Worm (Caenorhabditis elegans) whole organism, L4 larva: ENCODE measurements around the gene cdh-1.

Experiments used
- F37D6.2 ChIP-seq: sonication (generic microtip); optimal IDR thresholded peaks from 2 replicates; lab custom pipeline; 2016; ENCODE audit warnings: mild to moderate bottlenecking, missing genetic modification characterization, missing compliant biosample characterization
- Y105C5A.15 ChIP-seq: fragments of 200-800 bp; sonication (Bioruptor generic); IDR thresholded peaks from 2 replicates; pipeline ENCODE4 v1.3.6; 2022; ENCODE audit warnings: missing genetic modification characterization, missing compliant biosample characterization
- Y48G9A.11 ChIP-seq: fragments of 200-800 bp; sonication (Bioruptor generic); IDR thresholded peaks from 2 replicates; pipeline ENCODE4 v1.3.6; 2022; ENCODE audit warnings: missing genetic modification reagents, missing genetic modification characterization, missing compliant biosample characterization
- ama-1 ChIP-seq: fragments of 150-350 bp; optimal IDR thresholded peaks from 2 replicates; lab custom pipeline; 2014; ENCODE audit warnings: inconsistent platforms, mixed read lengths
- cey-2 ChIP-seq: sonication (generic microtip); optimal IDR thresholded peaks from 3 replicates; lab custom pipeline; 2017; ENCODE audit warnings: missing genetic modification characterization, mild to moderate bottlenecking, missing compliant biosample characterization, antibody characterized with exemption, borderline replicate concordance; ENCODE audit not compliant: insufficient read depth
- dmd-6 ChIP-seq: fragments of 200-800 bp; sonication (Bioruptor generic); IDR thresholded peaks from 2 replicates; pipeline ENCODE4 v1.3.6; 2022; ENCODE audit warnings: missing genetic modification reagents, missing genetic modification characterization, missing compliant biosample characterization
- duxl-1 ChIP-seq: sonication (generic microtip); optimal IDR thresholded peaks from 2 replicates; lab custom pipeline; 2016; ENCODE audit warnings: mild to moderate bottlenecking, missing genetic modification characterization, moderate library complexity, missing compliant biosample characterization; ENCODE audit not compliant: poor library complexity
- fos-1 ChIP-seq: fragments of 150-350 bp; optimal IDR thresholded peaks from 2 replicates; lab custom pipeline; 2014; ENCODE audit warnings: missing biosample characterization, missing genetic modification characterization
- gei-8 ChIP-seq: fragments of 200-800 bp; sonication (Bioruptor generic); optimal IDR thresholded peaks from 2 replicates; lab custom pipeline; 2018; ENCODE audit warnings: mild to moderate bottlenecking, missing genetic modification characterization, missing compliant biosample characterization
- hlh-30 ChIP-seq: sonication (generic microtip); optimal IDR thresholded peaks from 2 replicates; lab custom pipeline; 2017; ENCODE audit warnings: antibody characterized with exemption, mild to moderate bottlenecking, missing genetic modification characterization, missing compliant biosample characterization; ENCODE audit not compliant: insufficient read depth
- jun-1 ChIP-seq: fragments of 150-350 bp; optimal IDR thresholded peaks from 2 replicates; lab custom pipeline; 2014; ENCODE audit warnings: missing biosample characterization, missing genetic modification reagents, missing genetic modification characterization
- lin-13 ChIP-seq: fragments of 150-350 bp; optimal IDR thresholded peaks from 2 replicates; lab custom pipeline; 2014; ENCODE audit warnings: missing biosample characterization, missing genetic modification reagents, missing genetic modification characterization
- lin-39 ChIP-seq: fragments of 150-350 bp; optimal IDR thresholded peaks from 2 replicates; lab custom pipeline; 2014; ENCODE audit warnings: missing biosample characterization, missing genetic modification reagents, missing genetic modification characterization
- lir-3 ChIP-seq: sonication (generic microtip); optimal IDR thresholded peaks from 2 replicates; lab custom pipeline; 2016; ENCODE audit warnings: mild to moderate bottlenecking, missing genetic modification characterization, missing compliant biosample characterization
- mdl-1 ChIP-seq, 2 experiments: fragments of 150-350 bp in 1 of 2; sonication (generic microtip) in 1 of 2; optimal IDR thresholded peaks; 2 replicates each; lab custom pipeline; 2014 to 2017; ENCODE audit warnings: missing biosample characterization in 2 of 2, missing genetic modification characterization in 2 of 2
- mdt-29 ChIP-seq: fragments of 200-800 bp; sonication (Bioruptor generic); IDR thresholded peaks from 2 replicates; pipeline ENCODE4 v1.3.6; 2022; ENCODE audit warnings: missing genetic modification reagents, missing genetic modification characterization, missing compliant biosample characterization
- mep-1 ChIP-seq: fragments of 150-350 bp; sonication (generic microtip); optimal IDR thresholded peaks from 3 replicates; lab custom pipeline; 2014; ENCODE audit warnings: missing biosample characterization, missing genetic modification characterization
- mes-2 ChIP-seq: sonication (generic microtip); optimal IDR thresholded peaks from 2 replicates; lab custom pipeline; 2016; ENCODE audit warnings: missing genotype, mild to moderate bottlenecking, missing genetic modification characterization, missing compliant biosample characterization; ENCODE audit not compliant: poor library complexity, severe bottlenecking
- mxl-3 ChIP-seq: fragments of 200-800 bp; sonication (Bioruptor generic); optimal IDR thresholded peaks from 2 replicates; lab custom pipeline; 2018; ENCODE audit warnings: mild to moderate bottlenecking, missing genetic modification characterization, missing compliant biosample characterization
- nhr-10 ChIP-seq: fragments of 150-350 bp; optimal IDR thresholded peaks from 2 replicates; lab custom pipeline; 2014; ENCODE audit warnings: missing biosample characterization, missing genetic modification characterization
- nhr-237 ChIP-seq: sonication (generic microtip); optimal IDR thresholded peaks from 2 replicates; lab custom pipeline; 2017; ENCODE audit warnings: missing biosample characterization, missing genetic modification characterization
- nhr-41 ChIP-seq: fragments of 200-800 bp; sonication (Bioruptor generic); IDR thresholded peaks from 2 replicates; pipeline ENCODE4 v1.3.6; 2022; ENCODE audit warnings: missing genetic modification reagents, missing genetic modification characterization, missing compliant biosample characterization
- nhr-6 ChIP-seq: fragments of 150-350 bp; optimal IDR thresholded peaks from 2 replicates; lab custom pipeline; 2014; ENCODE audit warnings: missing biosample characterization, missing genetic modification characterization
- nhr-76 ChIP-seq: fragments of 150-350 bp; optimal IDR thresholded peaks from 2 replicates; lab custom pipeline; 2014; ENCODE audit warnings: missing biosample characterization, missing genetic modification characterization
- nhr-77 ChIP-seq: fragments of 150-350 bp; optimal IDR thresholded peaks from 2 replicates; lab custom pipeline; 2014; ENCODE audit warnings: missing biosample characterization, missing genetic modification characterization
- php-3 ChIP-seq: fragments of 200-800 bp; sonication (Bioruptor generic); IDR thresholded peaks from 2 replicates; pipeline ENCODE4 v1.3.6; 2022; ENCODE audit warnings: missing genetic modification reagents, missing genetic modification characterization, missing compliant biosample characterization
- pqm-1 ChIP-seq: sonication (generic microtip); optimal IDR thresholded peaks from 2 replicates; lab custom pipeline; 2017; ENCODE audit warnings: missing biosample characterization, missing genetic modification characterization
- snpc-4 ChIP-seq: fragments of 150-350 bp; optimal IDR thresholded peaks from 2 replicates; lab custom pipeline; 2014; ENCODE audit warnings: missing biosample characterization, missing genetic modification characterization
- unc-39 ChIP-seq: sonication (generic microtip); optimal IDR thresholded peaks from 2 replicates; lab custom pipeline; 2017; ENCODE audit warnings: missing biosample characterization, missing genetic modification characterization
- unc-62 ChIP-seq, 3 experiments: fragments of 150-350 bp in 1 of 3; sonication (generic microtip); optimal IDR thresholded peaks in 2 of 3; peaks in 1 of 3; 1 replicate in 1 of 3; 2 replicates in 2 of 3; lab custom pipeline; 2014 to 2017; ENCODE audit warnings: missing biosample characterization in 3 of 3, missing genetic modification characterization in 3 of 3, missing genetic modification reagents in 3 of 3, missing genotype in 1 of 3
- vab-7 ChIP-seq: fragments of 200-800 bp; sonication (Bioruptor generic); IDR thresholded peaks from 2 replicates; pipeline ENCODE4 v1.3.6; 2022; ENCODE audit warnings: missing genetic modification reagents, missing genetic modification characterization, missing compliant biosample characterization
- zip-11 ChIP-seq: fragments of 200-800 bp; sonication (Bioruptor generic); IDR thresholded peaks from 2 replicates; pipeline ENCODE4 v1.3.6; 2022; ENCODE audit warnings: missing genetic modification characterization, missing compliant biosample characterization
- zip-2 ChIP-seq: fragments of 150-350 bp; optimal IDR thresholded peaks from 2 replicates; lab custom pipeline; 2014; ENCODE audit warnings: missing biosample characterization, missing genetic modification characterization
- ztf-11 ChIP-seq: fragments of 150-350 bp; optimal IDR thresholded peaks from 2 replicates; lab custom pipeline; 2014; ENCODE audit warnings: missing biosample characterization, missing genetic modification characterization

The cdh-1 gene

ce11 chrIII:2937780-2938179 lies 27.1 kb downstream of the cdh-1 start:
- TF ChIP-seq ama-1 (lab: Kevin White, UChicago) (no peak), fos-1 (tag; lab: Kevin White, UChicago) (no peak), nhr-76 (tag; lab: Kevin White, UChicago) (no peak), nhr-237 (tag; lab: Kevin White, UChicago) (no peak), gei-8 (GFP tag; lab: Kevin White, UChicago) (no peak), ztf-11 (no peak), jun-1 (no peak), lin-13 (GFP tag; lab: Kevin White, UChicago) (no peak), unc-62 (GFP tag; optimal IDR thresholded peaks at IDR 0.05 in 1 of 2; lab: Kevin White, UChicago) (no peak), unc-62 (tag; optimal IDR thresholded peaks at IDR 0.05; lab: Kevin White, UChicago) (no peak), unc-39 (no peak), hlh-30 (tag; lab: Kevin White, UChicago) (no peak)

ce11 chrIII:2941578-2941977 lies 30.9 kb downstream of the cdh-1 start:
- TF ChIP-seq mdl-1 (tag; optimal IDR thresholded peaks at IDR 0.05; lab: Kevin White, UChicago): no peak
- TF ChIP-seq unc-62 (GFP tag; optimal IDR thresholded peaks at IDR 0.05 in 1 of 2; lab: Kevin White, UChicago): peak in 1 of 2 experiments; percentile 94
- no peak for TF ChIP-seq unc-62 (tag; optimal IDR thresholded peaks at IDR 0.05; lab: Kevin White, UChicago)
- no peak for TF ChIP-seq snpc-4 (tag; lab: Kevin White, UChicago)
- TF ChIP-seq mdt-29 (GFP tag; lab: Robert Waterston, UW): no peak

- no peak for TF ChIP-seq cey-2 (tag; lab: Kevin White, UChicago)
- TF ChIP-seq unc-62 (GFP tag; optimal IDR thresholded peaks at IDR 0.05 in 1 of 2; lab: Kevin White, UChicago): no peak
- no peak for TF ChIP-seq unc-62 (tag; optimal IDR thresholded peaks at IDR 0.05; lab: Kevin White, UChicago)
- TF ChIP-seq Y105C5A.15 (GFP tag; lab: Robert Waterston, UW): no peak
- TF ChIP-seq mes-2: no peak
- no peak for TF ChIP-seq zip-11 (GFP tag; lab: Robert Waterston, UW)
- TF ChIP-seq dmd-6: no peak
- no peak for TF ChIP-seq nhr-10 (tag; lab: Kevin White, UChicago)
- no peak for TF ChIP-seq ztf-11
- no peak for TF ChIP-seq php-3 (GFP tag; lab: Robert Waterston, UW)
- TF ChIP-seq mep-1 (tag; lab: Kevin White, UChicago): no peak
- no peak for TF ChIP-seq lir-3
- TF ChIP-seq vab-7 (GFP tag; lab: Robert Waterston, UW): no peak
- no peak for TF ChIP-seq nhr-41 (GFP tag; lab: Robert Waterston, UW)
- no peak for TF ChIP-seq F37D6.2 (tag; lab: Kevin White, UChicago)
- TF ChIP-seq lin-39 (tag; lab: Kevin White, UChicago): no peak
- no peak for TF ChIP-seq pqm-1 (tag; lab: Kevin White, UChicago)
- TF ChIP-seq duxl-1 (tag; lab: Kevin White, UChicago): no peak
- no peak for TF ChIP-seq mxl-3 (GFP tag; lab: Kevin White, UChicago)
- TF ChIP-seq nhr-6 (tag; lab: Kevin White, UChicago): no peak
These were observed 33.3 kb downstream of the cdh-1 start, which contains the start of gene R10F2.6 for ce11 chrIII:2943995-2944394. TSS of gene R10F2.6 (minus strand) at chrIII:2944095.

- TF ChIP-seq cey-2 (tag; lab: Kevin White, UChicago) (no peak), nhr-6 (tag; lab: Kevin White, UChicago) (no peak), mep-1 (tag; lab: Kevin White, UChicago) (no peak), zip-2 (tag; lab: Kevin White, UChicago) (no peak), Y48G9A.11 (GFP tag; lab: Robert Waterston, UW) (no peak), nhr-77 (tag; lab: Kevin White, UChicago) (no peak)
These were observed 35.4 kb downstream of the cdh-1 start, which contains the start of gene H05C05.4 for ce11 chrIII:2946101-2946500. TSS of gene H05C05.4 (minus strand) at chrIII:2946201.
